ENCODE assay signal across 2 fruit fly cellular contexts in the genomic region with DNA sequence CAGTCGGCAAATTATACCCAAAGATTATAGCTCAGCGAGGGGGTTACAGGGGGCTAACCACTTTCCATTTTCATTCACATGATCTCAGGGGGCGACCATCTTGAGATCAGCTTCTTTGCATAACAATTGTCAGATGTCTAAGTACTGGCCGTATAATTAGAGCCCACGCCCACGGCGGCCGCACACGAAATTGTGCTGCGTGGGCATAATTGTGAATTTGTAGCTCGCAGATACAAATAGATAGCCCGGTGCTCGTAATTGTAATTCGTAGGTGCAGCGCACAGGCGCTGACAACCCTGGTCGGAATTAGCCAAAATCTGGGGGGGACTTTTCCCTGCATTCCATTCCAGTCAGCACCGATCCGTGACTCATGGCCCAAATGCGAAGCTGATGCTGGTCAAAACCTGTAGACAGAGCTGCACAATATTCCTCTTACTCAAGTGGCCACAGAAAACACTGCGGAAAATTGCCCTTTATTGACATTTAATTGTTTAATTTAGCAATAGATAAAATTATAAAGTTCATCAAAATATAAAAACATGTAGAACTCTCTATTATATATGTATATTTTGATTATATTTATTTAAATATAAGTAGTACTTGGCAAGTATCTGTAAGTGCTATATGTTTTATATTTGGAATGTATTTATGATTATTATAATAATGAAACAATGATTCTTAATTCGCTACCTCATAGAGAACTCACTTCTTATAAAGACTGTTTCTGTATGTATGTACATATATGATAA.
TF ChIP-seq lines count a peak whose summit lies in the region.

No protein-coding gene starts in this region.

TF ChIP-seq in whole organism, embryonic, 481 proteins besides CTCF, POLR2A, EP300 and RAD21 (continued from another document):
- TF ChIP-seq sisA (GFP tag; IDR thresholded peaks at IDR 0.05; lab: Robert Waterston, UW) (no peak), gem (tag; optimal IDR thresholded peaks at IDR 0.05; lab: Kevin White, UChicago) (peak; percentile 1), D19A (tag; optimal IDR thresholded peaks at IDR 0.05; lab: Kevin White, UChicago) (no peak), lov (optimal IDR thresholded peaks at IDR 0.05; lab: Kevin White, UChicago) (no peak), lov (GFP tag; IDR thresholded peaks at IDR 0.05; lab: Robert Waterston, UW) (0 out of 3 replicates have a peak, but pooled peaks have one; percentile 44), CG2678 (tag; optimal IDR thresholded peaks at IDR 0.05; lab: Kevin White, UChicago) (peak; percentile 15), oc (tag; optimal IDR thresholded peaks at IDR 0.05; lab: Kevin White, UChicago) (no peak), Gsc (GFP tag; IDR thresholded peaks at IDR 0.05; lab: Robert Waterston, UW) (no peak), pita (GFP tag; optimal IDR thresholded peaks at IDR 0.05; lab: Kevin White, UChicago) (no peak), Blimp-1 (GFP tag; optimal IDR thresholded peaks at IDR 0.05; lab: Kevin White, UChicago) (peak; percentile 23), CG9215 (GFP tag; IDR thresholded peaks at IDR 0.05; lab: Robert Waterston, UW) (no peak), CG18262 (tag; optimal IDR thresholded peaks at IDR 0.05; lab: Kevin White, UChicago) (peak; percentile 29), Abd-B (GFP tag; optimal IDR thresholded peaks at IDR 0.05; lab: Kevin White, UChicago) (no peak), dmrt99B (tag; optimal IDR thresholded peaks at IDR 0.05; lab: Kevin White, UChicago) (peak; percentile 44), CG31441 (GFP tag; IDR thresholded peaks at IDR 0.05; lab: Robert Waterston, UW) (0 out of 2 replicates have a peak, but pooled peaks have one; percentile 16), CG11560 (tag; IDR thresholded peaks at IDR 0.05; lab: Robert Waterston, UW) (no peak), Vsx1 (GFP tag; optimal IDR thresholded peaks at IDR 0.05; lab: Kevin White, UChicago) (no peak), CG7372 (GFP tag; IDR thresholded peaks at IDR 0.05; lab: Robert Waterston, UW) (peak; percentile 15; the same call in 1 of the 2 replicates), Med (GFP tag; lab: Kevin White, UChicago) (peak; percentile 2), CG12744 (GFP tag; optimal IDR thresholded peaks at IDR 0.05; lab: Kevin White, UChicago) (no peak), Sox100B (GFP tag; optimal IDR thresholded peaks at IDR 0.05; lab: Kevin White, UChicago) (peak; percentile 14), cas (GFP tag; IDR thresholded peaks at IDR 0.05; lab: Robert Waterston, UW) (no peak)

TF ChIP-seq in whole organism, prepupa, 60 proteins besides CTCF, POLR2A, EP300 and RAD21 (continued from another document):
- TF ChIP-seq Sox14 (GFP tag; optimal IDR thresholded peaks at IDR 0.05; lab: Kevin White, UChicago) (no peak), CG4318 (GFP tag; optimal IDR thresholded peaks at IDR 0.05; lab: Kevin White, UChicago) (no peak), CG31627 (GFP tag; optimal IDR thresholded peaks at IDR 0.05; lab: Kevin White, UChicago) (no peak), fd59A (GFP tag; optimal IDR thresholded peaks at IDR 0.05; lab: Kevin White, UChicago) (no peak), Hr39 (GFP tag; optimal IDR thresholded peaks at IDR 0.05; lab: Kevin White, UChicago) (no peak), esn (GFP tag; optimal IDR thresholded peaks at IDR 0.05; lab: Kevin White, UChicago) (peak; percentile 10), Eip93F (GFP tag; optimal IDR thresholded peaks at IDR 0.05; lab: Kevin White, UChicago) (no peak), CG10631 (GFP tag; optimal IDR thresholded peaks at IDR 0.05; lab: Kevin White, UChicago) (peak; percentile 15), CG11294 (GFP tag; IDR thresholded peaks at IDR 0.05; lab: Robert Waterston, UW) (no peak), Eip78C (GFP tag; lab: Kevin White, UChicago) (peak; percentile 35), CG3919 (GFP tag; optimal IDR thresholded peaks at IDR 0.05; lab: Kevin White, UChicago) (no peak), CG6276 (GFP tag; optimal IDR thresholded peaks at IDR 0.05; lab: Kevin White, UChicago) (peak; percentile 63), ss (GFP tag; optimal IDR thresholded peaks at IDR 0.05; lab: Kevin White, UChicago) (no peak), vri (GFP tag; optimal IDR thresholded peaks at IDR 0.05; lab: Kevin White, UChicago) (no peak), CG32006 (GFP tag; optimal IDR thresholded peaks at IDR 0.05; lab: Kevin White, UChicago) (peak; percentile 51), CG6808 (GFP tag; optimal IDR thresholded peaks at IDR 0.05; lab: Kevin White, UChicago) (no peak), CG3032 (tag; optimal IDR thresholded peaks at IDR 0.05; lab: Kevin White, UChicago) (peak; percentile 23), lz (GFP tag; optimal IDR thresholded peaks at IDR 0.05; lab: Kevin White, UChicago) (no peak), CG1621 (tag; optimal IDR thresholded peaks at IDR 0.05; lab: Kevin White, UChicago) (no peak), CG8319 (GFP tag; optimal IDR thresholded peaks at IDR 0.05; lab: Kevin White, UChicago) (no peak), topi (GFP tag; optimal IDR thresholded peaks at IDR 0.05; lab: Kevin White, UChicago) (no peak), fd85E (GFP tag; optimal IDR thresholded peaks at IDR 0.05; lab: Kevin White, UChicago) (no peak), CG11762 (GFP tag; optimal IDR thresholded peaks at IDR 0.05; lab: Kevin White, UChicago; ENCODE audit: insufficient read depth) (no peak), Blimp-1 (GFP tag; optimal IDR thresholded peaks at IDR 0.05; lab: Kevin White, UChicago) (no peak), achi (GFP tag; optimal IDR thresholded peaks at IDR 0.05; lab: Kevin White, UChicago) (peak; percentile 28), CG6163 (GFP tag; IDR thresholded peaks at IDR 0.05; lab: Robert Waterston, UW) (no peak), fkh (GFP tag; optimal IDR thresholded peaks at IDR 0.05; lab: Kevin White, UChicago) (no peak), dsx (GFP tag; optimal IDR thresholded peaks at IDR 0.05; lab: Kevin White, UChicago; ENCODE audit: poor library complexity, severe bottlenecking) (peak; percentile 24), Sox15 (GFP tag; optimal IDR thresholded peaks at IDR 0.05; lab: Kevin White, UChicago) (no peak), CG10669 (GFP tag; optimal IDR thresholded peaks at IDR 0.05; lab: Kevin White, UChicago) (no peak), Smox (GFP tag; optimal IDR thresholded peaks at IDR 0.05; lab: Kevin White, UChicago) (no peak), Met (GFP tag; optimal IDR thresholded peaks at IDR 0.05; lab: Kevin White, UChicago) (no peak), svp (GFP tag; lab: Kevin White, UChicago) (peak; percentile 61), Sox102F (GFP tag; optimal IDR thresholded peaks at IDR 0.05; lab: Kevin White, UChicago) (no peak), net (GFP tag; optimal IDR thresholded peaks at IDR 0.05; lab: Kevin White, UChicago) (no peak), Gug (GFP tag; IDR thresholded peaks at IDR 0.05; lab: Robert Waterston, UW) (no peak), eg (GFP tag; IDR thresholded peaks at IDR 0.05; lab: Robert Waterston, UW) (no peak), dac (GFP tag; optimal IDR thresholded peaks at IDR 0.05; lab: Kevin White, UChicago) (no peak), CG15336 (GFP tag; IDR thresholded peaks at IDR 0.05; lab: Robert Waterston, UW) (peak; percentile 35; the same call in 1 of the 2 replicates)
